Fruit fly (Drosophila melanogaster) whole organism, prepupa: ENCODE measurements around the gene CG14982.

Experiments used
- CG11294 ChIP-seq: fragments of 200-800 bp; sonication (Bioruptor generic); IDR thresholded peaks from 2 replicates; pipeline ENCODE4 v1.3.6; 2022; ENCODE audit warnings: missing biosample characterization, missing genetic modification characterization
- CG11762 ChIP-seq: fragments of 200-800 bp; sonication (Bioruptor generic); optimal IDR thresholded peaks from 3 replicates; lab custom pipeline; 2016; ENCODE audit warnings: missing biosample characterization, missing genetic modification characterization; ENCODE audit not compliant: insufficient read depth
- CG1621 ChIP-seq: fragments of 200-800 bp; sonication (Bioruptor generic); optimal IDR thresholded peaks from 3 replicates; lab custom pipeline; 2018; ENCODE audit warnings: missing biosample characterization, mild to moderate bottlenecking, missing genetic modification characterization
- CG16779 ChIP-seq: fragments of 200-800 bp; sonication (Bioruptor generic); optimal IDR thresholded peaks from 3 replicates; lab custom pipeline; 2017; ENCODE audit warnings: missing biosample characterization, mild to moderate bottlenecking, missing genetic modification characterization
- CG3032 ChIP-seq: fragments of 200-800 bp; optimal IDR thresholded peaks from 2 replicates; lab custom pipeline; 2019; ENCODE audit warnings: missing biosample characterization, mild to moderate bottlenecking, missing genetic modification characterization, moderate library complexity
- CG31627 ChIP-seq: fragments of 200-800 bp; sonication (Bioruptor generic); optimal IDR thresholded peaks from 3 replicates; lab custom pipeline; 2016; ENCODE audit warnings: missing biosample characterization, missing genetic modification characterization
- CG32006 ChIP-seq: fragments of 200-800 bp; sonication (Bioruptor generic); optimal IDR thresholded peaks from 3 replicates; lab custom pipeline; 2017; ENCODE audit warnings: missing biosample characterization, mild to moderate bottlenecking, missing genetic modification characterization
- CG34406 ChIP-seq: fragments of 200-800 bp; sonication (Bioruptor generic); optimal IDR thresholded peaks from 3 replicates; lab custom pipeline; 2016; ENCODE audit warnings: missing biosample characterization, missing genetic modification characterization
- CG3919 ChIP-seq: fragments of 200-800 bp; sonication (Bioruptor generic); optimal IDR thresholded peaks from 3 replicates; lab custom pipeline; 2016; ENCODE audit warnings: missing biosample characterization, missing genetic modification characterization
- CG4318 ChIP-seq: fragments of 200-800 bp; sonication (Bioruptor generic); optimal IDR thresholded peaks from 3 replicates; lab custom pipeline; 2017; ENCODE audit warnings: missing biosample characterization, mild to moderate bottlenecking, missing genetic modification characterization
- CG6163 ChIP-seq: fragments of 200-800 bp; sonication (Bioruptor generic); IDR thresholded peaks from 3 replicates; pipeline ENCODE4 v1.3.6; 2022; ENCODE audit warnings: missing biosample characterization, missing genetic modification characterization
- CG6276 ChIP-seq: fragments of 200-800 bp; sonication (Bioruptor generic); optimal IDR thresholded peaks from 2 replicates; lab custom pipeline; 2017; ENCODE audit warnings: missing biosample characterization, mild to moderate bottlenecking, missing genetic modification characterization
- CG6854 ChIP-seq: fragments of 200-800 bp; sonication (Bioruptor generic); optimal IDR thresholded peaks from 2 replicates; lab custom pipeline; 2017; ENCODE audit warnings: missing biosample characterization, mild to moderate bottlenecking, missing genetic modification characterization
- CG7368 ChIP-seq: fragments of 200-800 bp; sonication (Bioruptor generic); optimal IDR thresholded peaks from 3 replicates; lab custom pipeline; 2016; ENCODE audit warnings: missing biosample characterization, missing genetic modification characterization
- CG8119 ChIP-seq: fragments of 200-800 bp; sonication (Bioruptor generic); IDR thresholded peaks from 3 replicates; pipeline ENCODE4 v1.3.6; 2022; ENCODE audit warnings: missing biosample characterization, missing genetic modification characterization
- CG8319 ChIP-seq: fragments of 200-800 bp; sonication (Bioruptor generic); optimal IDR thresholded peaks from 3 replicates; lab custom pipeline; 2016; ENCODE audit warnings: missing biosample characterization, missing genetic modification characterization
- CG8632 ChIP-seq: fragments of 200-800 bp; sonication (Bioruptor generic); optimal IDR thresholded peaks from 3 replicates; lab custom pipeline; 2016; ENCODE audit warnings: missing biosample characterization, missing genetic modification characterization
- CG9139 ChIP-seq: fragments of 200-800 bp; sonication (Bioruptor generic); optimal IDR thresholded peaks from 3 replicates; lab custom pipeline; 2017; ENCODE audit warnings: missing biosample characterization, mild to moderate bottlenecking, missing genetic modification characterization
- Eip78C ChIP-seq: fragments of 200-800 bp; sonication (Bioruptor generic); peaks from one replicate; lab custom pipeline; 2016; ENCODE audit warnings: missing biosample characterization, missing genetic modification characterization
- Eip93F ChIP-seq: fragments of 200-800 bp; sonication (Bioruptor generic); optimal IDR thresholded peaks from 2 replicates; lab custom pipeline; 2016; ENCODE audit warnings: missing biosample characterization, mild to moderate bottlenecking, missing genetic modification characterization
- Ets21C ChIP-seq: fragments of 200-800 bp; sonication (Bioruptor generic); optimal IDR thresholded peaks from 3 replicates; lab custom pipeline; 2016; ENCODE audit warnings: missing biosample characterization, missing genetic modification characterization
- Ets96B ChIP-seq: fragments of 200-800 bp; optimal IDR thresholded peaks from 2 replicates; lab custom pipeline; 2019; ENCODE audit warnings: missing biosample characterization, mild to moderate bottlenecking, missing genetic modification characterization, moderate library complexity
- Hr38 ChIP-seq: sonication (Bioruptor generic); optimal IDR thresholded peaks from 2 replicates; lab custom pipeline; 2016; ENCODE audit warnings: missing biosample characterization, missing genetic modification characterization
- Hr4 ChIP-seq: fragments of 200-800 bp; sonication (Bioruptor generic); optimal IDR thresholded peaks from 3 replicates; lab custom pipeline; 2016; ENCODE audit warnings: missing biosample characterization, missing genetic modification characterization
- Lpt ChIP-seq: fragments of 200-800 bp; sonication (Bioruptor generic); optimal IDR thresholded peaks from 3 replicates; lab custom pipeline; 2016; ENCODE audit warnings: missing biosample characterization, missing genetic modification characterization
- Smox ChIP-seq: fragments of 200-800 bp; sonication (Bioruptor generic); optimal IDR thresholded peaks from 3 replicates; lab custom pipeline; 2016; ENCODE audit warnings: missing biosample characterization, missing genetic modification characterization
- Sox102F ChIP-seq: fragments of 200-800 bp; sonication (Bioruptor generic); optimal IDR thresholded peaks from 2 replicates; lab custom pipeline; 2016; ENCODE audit warnings: missing biosample characterization, mild to moderate bottlenecking, missing genetic modification characterization
- Sox14 ChIP-seq: fragments of 200-800 bp; sonication (Bioruptor generic); optimal IDR thresholded peaks from 3 replicates; lab custom pipeline; 2016; ENCODE audit warnings: missing biosample characterization, missing genetic modification characterization
- acj6 ChIP-seq: fragments of 200-800 bp; sonication (Bioruptor generic); optimal IDR thresholded peaks from 3 replicates; lab custom pipeline; 2016; ENCODE audit warnings: missing biosample characterization, missing genetic modification characterization
- cyc ChIP-seq: fragments of 200-800 bp; sonication (Bioruptor generic); optimal IDR thresholded peaks from 3 replicates; lab custom pipeline; 2016; ENCODE audit warnings: missing biosample characterization, missing genetic modification characterization
- dsx ChIP-seq: fragments of 200-800 bp; optimal IDR thresholded peaks from 3 replicates; lab custom pipeline; 2019; ENCODE audit warnings: missing biosample characterization, mild to moderate bottlenecking, missing genetic modification characterization, moderate library complexity; ENCODE audit not compliant: poor library complexity, severe bottlenecking
- esn ChIP-seq: fragments of 200-800 bp; sonication (Bioruptor generic); optimal IDR thresholded peaks from 2 replicates; lab custom pipeline; 2016; ENCODE audit warnings: missing biosample characterization, mild to moderate bottlenecking, missing genetic modification characterization, moderate library complexity
- fd59A ChIP-seq: fragments of 200-800 bp; sonication (Bioruptor generic); optimal IDR thresholded peaks from 2 replicates; lab custom pipeline; 2017; ENCODE audit warnings: missing biosample characterization, mild to moderate bottlenecking, missing genetic modification characterization, missing genetic modification reagents
- fkh ChIP-seq: fragments of 200-800 bp; sonication (Bioruptor generic); optimal IDR thresholded peaks from 3 replicates; lab custom pipeline; 2017; ENCODE audit warnings: missing biosample characterization, mild to moderate bottlenecking, missing genetic modification characterization, moderate library complexity
- net ChIP-seq: fragments of 200-800 bp; sonication (Bioruptor generic); optimal IDR thresholded peaks from 3 replicates; lab custom pipeline; 2016; ENCODE audit warnings: missing biosample characterization, missing genetic modification characterization
- pdm3 ChIP-seq: fragments of 200-800 bp; sonication (Bioruptor generic); optimal IDR thresholded peaks from 3 replicates; lab custom pipeline; 2016; ENCODE audit warnings: missing biosample characterization, missing genetic modification characterization
- spab ChIP-seq: fragments of 200-800 bp; sonication (Bioruptor generic); optimal IDR thresholded peaks from 2 replicates; lab custom pipeline; 2017; ENCODE audit warnings: missing biosample characterization, mild to moderate bottlenecking, missing genetic modification characterization, missing genetic modification reagents
- ss ChIP-seq, 2 experiments: fragments of 200-800 bp; sonication (Bioruptor generic); optimal IDR thresholded peaks; 2 replicates in 1 of 2; 3 replicates in 1 of 2; lab custom pipeline; 2017 to 2018; ENCODE audit warnings: mild to moderate bottlenecking in 2 of 2, missing biosample characterization in 2 of 2, missing genetic modification characterization in 2 of 2, moderate library complexity in 1 of 2
- svp ChIP-seq: fragments of 200-800 bp; sonication (Bioruptor generic); peaks from one replicate; lab custom pipeline; 2016; ENCODE audit warnings: missing biosample characterization, missing genetic modification characterization
- topi ChIP-seq: fragments of 200-800 bp; sonication (Bioruptor generic); optimal IDR thresholded peaks from 3 replicates; lab custom pipeline; 2016; ENCODE audit warnings: missing biosample characterization, missing genetic modification characterization

Gene CG14982

dm6 chr3L:3940075-3940819 is 2.3 kb upstream of the CG14982 start, which contains the start of gene CG12766 (continued):
- TF ChIP-seq CG1621 (no peak), CG6163 (GFP tag; lab: Robert Waterston, UW) (peak; percentile 52; the same call in 2 of the 3 replicates), CG11294 (0 out of 2 replicates have a peak, but pooled peaks have one; percentile 8), Ets96B (peak; percentile 16), CG6854 (no peak), fkh (GFP tag; lab: Kevin White, UChicago) (no peak)

- TF ChIP-seq pdm3 (GFP tag; lab: Kevin White, UChicago) (no peak), dsx (GFP tag; lab: Kevin White, UChicago) (peak; percentile 14)
Measured at dm6 chr3L:3947301-3947941, 4.9 kb downstream of the CG14982 start, which contains the start of gene CG10853. CG10853 (plus strand) TSS chr3L:3947891.

- TF ChIP-seq Sox102F (GFP tag; lab: Kevin White, UChicago), result no peak
- TF ChIP-seq svp (GFP tag; lab: Kevin White, UChicago), result peak; percentile 37
Measured at dm6 chr3L:3949205-3949604, 6.7 kb downstream of the CG14982 start, which contains the start of gene CG14983. CG14983 (minus strand) TSS chr3L:3949305.

dm6 chr3L:3951875-3952274 is 9.4 kb downstream of the CG14982 start:
- peak; percentile 21 for TF ChIP-seq Eip78C (GFP tag; lab: Kevin White, UChicago)
- no peak for TF ChIP-seq CG16779 (tag; lab: Kevin White, UChicago)
- TF ChIP-seq CG6163 (GFP tag; lab: Robert Waterston, UW), result peak; percentile 24; the same call in 1 of the 3 replicates

dm6 chr3L:3952468-3952867 is 10.0 kb downstream of the CG14982 start, which contains the start of gene CG14984:
CG14984 (minus strand) TSS chr3L:3952550.
- peak; percentile 76 for TF ChIP-seq CG11762
- peak; percentile 78 for TF ChIP-seq CG8632 (GFP tag; lab: Kevin White, UChicago)
- TF ChIP-seq net, result peak; percentile 70
- TF ChIP-seq svp (GFP tag; lab: Kevin White, UChicago), result peak; percentile 91
- TF ChIP-seq CG8319 (GFP tag; lab: Kevin White, UChicago), result peak; percentile 85
- TF ChIP-seq topi (GFP tag; lab: Kevin White, UChicago), result peak; percentile 88
- TF ChIP-seq CG8119 (GFP tag; lab: Robert Waterston, UW), result peak; percentile 81
- peak; percentile 84 for TF ChIP-seq acj6 (GFP tag; lab: Kevin White, UChicago)
- TF ChIP-seq Smox, result peak; percentile 73
- peak; percentile 81 for TF ChIP-seq CG9139
- TF ChIP-seq fd59A (GFP tag; lab: Kevin White, UChicago), result peak; percentile 73
- TF ChIP-seq CG7368 (GFP tag; lab: Kevin White, UChicago), result peak; percentile 84
- peak; percentile 37 for TF ChIP-seq CG4318
- TF ChIP-seq CG3032 (tag; lab: Kevin White, UChicago), result peak; percentile 89
- peak; percentile 88 for TF ChIP-seq cyc (GFP tag; lab: Kevin White, UChicago)
- TF ChIP-seq CG6854, result no peak
- TF ChIP-seq esn (GFP tag; lab: Kevin White, UChicago), result peak; percentile 78
- peak; percentile 67 for TF ChIP-seq Ets21C (GFP tag; lab: Kevin White, UChicago)
- TF ChIP-seq Lpt, result no peak
- TF ChIP-seq Hr38, result no peak
- TF ChIP-seq CG1621, result peak; percentile 42
- peak; percentile 85 for TF ChIP-seq spab (GFP tag; lab: Kevin White, UChicago)
- peak; percentile 96 for TF ChIP-seq Eip78C (GFP tag; lab: Kevin White, UChicago)
- peak; percentile 59 for TF ChIP-seq Hr4 (GFP tag; lab: Kevin White, UChicago)
- TF ChIP-seq CG32006 (GFP tag; lab: Kevin White, UChicago), result peak; percentile 71
- TF ChIP-seq Sox14, result peak; percentile 82
- peak; percentile 55; the same call in 1 of the 2 replicates for TF ChIP-seq CG11294
- TF ChIP-seq ss (GFP tag; optimal IDR thresholded peaks at IDR 0.05; lab: Kevin White, UChicago), result peak; percentile 66 to 74
- TF ChIP-seq CG34406 (GFP tag; lab: Kevin White, UChicago), result peak; percentile 77
- peak; percentile 61 for TF ChIP-seq CG6276
- peak; percentile 90 for TF ChIP-seq CG3919 (GFP tag; lab: Kevin White, UChicago)
- TF ChIP-seq Sox102F (GFP tag; lab: Kevin White, UChicago), result peak; percentile 68
- TF ChIP-seq CG31627 (GFP tag; lab: Kevin White, UChicago), result peak; percentile 82
- TF ChIP-seq Eip93F (GFP tag; lab: Kevin White, UChicago), result no peak
- TF ChIP-seq CG16779 (tag; lab: Kevin White, UChicago), result no peak
